Fruit fly (Drosophila melanogaster): Measurements from ENCODE around the gene Unc-76.
A peak's percentile ranks its signal among the peaks of the same experiment; 100 is the strongest.

Unc-76 gene

DNA sequence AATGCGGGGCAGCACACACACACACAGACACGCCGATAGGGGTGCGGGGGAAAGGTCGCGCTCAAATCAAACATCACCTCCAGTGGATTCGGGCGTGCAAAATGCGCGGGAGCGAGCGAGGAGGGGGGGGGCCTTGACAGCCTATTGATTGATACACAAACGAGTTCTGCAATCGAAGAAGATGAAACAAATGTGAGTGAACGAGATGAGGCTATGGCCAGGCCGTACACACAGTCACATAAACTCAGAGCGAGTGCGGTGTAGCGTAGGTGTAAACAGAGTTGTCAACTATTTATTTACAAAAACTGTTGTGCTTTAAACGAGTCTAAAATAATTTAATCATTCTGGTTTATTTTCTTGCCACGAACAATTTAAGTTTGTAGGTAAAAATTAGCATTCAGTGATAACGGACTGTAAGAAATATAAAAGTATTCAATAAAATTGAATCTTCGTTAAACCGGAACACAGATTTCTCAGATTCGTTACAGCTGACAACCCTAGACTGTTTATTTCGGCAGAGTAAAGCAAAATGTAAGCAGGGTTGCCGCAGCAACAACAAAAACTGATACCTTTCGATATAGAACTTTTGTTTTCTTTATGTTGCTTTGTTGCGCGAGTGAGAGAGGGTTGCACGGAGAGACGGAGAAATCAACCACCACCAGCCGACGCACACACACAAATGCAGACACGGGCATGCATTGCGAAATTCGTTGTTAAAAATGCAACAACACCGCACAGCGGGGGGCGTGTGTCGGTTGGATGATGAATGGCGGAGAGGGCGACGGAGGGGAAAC is 54.8 kb downstream of the Unc-76 start:
- TF ChIP-seq Hnf4 (GFP tag; optimal IDR thresholded peaks at IDR 0.05) (peak; percentile 83), Dif (GFP tag; optimal IDR thresholded peaks at IDR 0.05; ENCODE audit: partially characterized antibody) (peak; percentile 57), psq (GFP tag; optimal IDR thresholded peaks at IDR 0.05) (peak; percentile 89), br (GFP tag; optimal IDR thresholded peaks at IDR 0.05) (peak; percentile 91), Abd-B (GFP tag; optimal IDR thresholded peaks at IDR 0.05) (no peak), sv (GFP tag; optimal IDR thresholded peaks at IDR 0.05) (peak; percentile 77), usp (GFP tag; optimal IDR thresholded peaks at IDR 0.05) (no peak), Jra (GFP tag; optimal IDR thresholded peaks at IDR 0.05) (peak; percentile 87), rgr (GFP tag; optimal IDR thresholded peaks at IDR 0.05) (peak; percentile 92), ey (GFP tag; optimal IDR thresholded peaks at IDR 0.05) (peak; percentile 95), dmrt93B (GFP tag; optimal IDR thresholded peaks at IDR 0.05) (peak; percentile 93), Rel (GFP tag; optimal IDR thresholded peaks at IDR 0.05) (peak; percentile 64), Rel (tag; optimal IDR thresholded peaks at IDR 0.05) (peak; percentile 93), Vsx2 (GFP tag; optimal IDR thresholded peaks at IDR 0.05; ENCODE audit: partially characterized antibody) (peak; percentile 68), foxo (GFP tag; optimal IDR thresholded peaks at IDR 0.05) (peak; percentile 37 to 94), h (GFP tag; optimal IDR thresholded peaks at IDR 0.05) (peak; percentile 95), HLH106 (tag; optimal IDR thresholded peaks at IDR 0.05) (peak; percentile 96), Hr83 (GFP tag; optimal IDR thresholded peaks at IDR 0.05; ENCODE audit: poor library complexity, severe bottlenecking) (peak; percentile 37), Dfd (GFP tag; optimal IDR thresholded peaks at IDR 0.05) (peak; percentile 40), jim (GFP tag; optimal IDR thresholded peaks at IDR 0.05) (peak; percentile 82), fru (GFP tag; optimal IDR thresholded peaks at IDR 0.05) (peak; percentile 94), GATAd (GFP tag; optimal IDR thresholded peaks at IDR 0.05) (no peak), dsf (GFP tag; optimal IDR thresholded peaks at IDR 0.05; ENCODE audit: borderline replicate concordance) (peak; percentile 70), CG9705 (GFP tag; optimal IDR thresholded peaks at IDR 0.05) (peak; percentile 94), Myc (optimal IDR thresholded peaks at IDR 0.05) (no peak), woc (GFP tag; optimal IDR thresholded peaks at IDR 0.05) (peak; percentile 88), Sp1 (GFP tag; optimal IDR thresholded peaks at IDR 0.05) (peak; percentile 96), N (GFP tag; optimal IDR thresholded peaks at IDR 0.05) (no peak), CrebA (GFP tag; optimal IDR thresholded peaks at IDR 0.05; ENCODE audit: borderline replicate concordance) (peak; percentile 66), sage (GFP tag; optimal IDR thresholded peaks at IDR 0.05) (peak; percentile 83), Hr78 (GFP tag; optimal IDR thresholded peaks at IDR 0.05) (no peak), brk (GFP tag; optimal IDR thresholded peaks at IDR 0.05) (peak; percentile 80), lola (GFP tag; optimal IDR thresholded peaks at IDR 0.05) (no peak), tai (GFP tag; optimal IDR thresholded peaks at IDR 0.05) (peak; percentile 87), CG32264 (GFP tag; optimal IDR thresholded peaks at IDR 0.05) (peak; percentile 58), OdsH (GFP tag; optimal IDR thresholded peaks at IDR 0.05) (peak; percentile 92), Mio (GFP tag; optimal IDR thresholded peaks at IDR 0.05) (peak; percentile 52), pan (optimal IDR thresholded peaks at IDR 0.05) (no peak), dl (GFP tag; optimal IDR thresholded peaks at IDR 0.05; ENCODE audit: insufficient read depth in 1 of 2, partially characterized antibody in 2 of 2) (peak in 1 of 2 experiments; percentile 55)

DNA sequence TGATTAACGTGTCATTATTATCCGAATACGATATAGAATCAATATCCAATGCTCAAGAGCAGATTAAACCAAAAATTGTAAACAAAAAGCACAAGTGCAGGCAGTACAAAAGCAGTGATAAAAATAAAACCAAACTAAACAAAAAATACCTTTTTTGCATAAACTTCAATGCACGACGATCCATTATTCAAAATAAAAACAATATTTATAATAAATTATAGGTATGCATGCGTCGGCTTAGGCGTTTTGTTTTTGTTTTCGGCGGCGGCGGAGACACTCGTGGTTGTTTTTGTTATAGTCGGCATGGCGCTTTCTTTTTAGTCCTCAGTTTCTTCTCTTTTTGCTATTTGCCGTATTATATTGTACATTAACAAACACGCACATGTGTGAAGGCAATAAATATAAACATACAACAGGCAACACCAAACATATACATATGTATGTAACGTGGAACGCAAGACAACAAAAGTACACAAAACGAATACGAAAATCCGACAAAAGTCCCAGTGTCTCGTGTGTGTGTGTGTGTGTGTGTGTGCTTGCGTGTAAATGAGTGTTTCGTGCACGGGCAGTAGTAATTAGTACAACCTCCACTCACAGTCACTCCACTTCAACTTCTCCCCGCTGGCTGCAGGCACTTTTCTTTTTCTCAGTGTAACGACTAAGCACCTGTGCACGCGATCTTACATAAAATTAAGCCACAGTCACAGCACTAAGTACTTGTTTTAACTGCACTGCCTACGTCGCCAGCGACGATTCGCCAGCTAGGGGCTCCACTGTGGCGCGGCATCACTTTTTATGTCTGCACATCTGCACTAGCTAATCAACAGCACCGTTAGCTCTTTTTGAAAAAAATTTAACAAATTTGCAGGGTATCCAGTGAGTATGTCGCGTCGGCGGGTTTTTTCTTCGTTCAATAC is 55.7 kb downstream of the Unc-76 start:
- TF ChIP-seq dmrt93B (GFP tag; optimal IDR thresholded peaks at IDR 0.05), result no peak
- no peak for TF ChIP-seq Hr83 (GFP tag; optimal IDR thresholded peaks at IDR 0.05; ENCODE audit: poor library complexity, severe bottlenecking)
- TF ChIP-seq Mio (GFP tag; optimal IDR thresholded peaks at IDR 0.05), result no peak
- peak; percentile 52 for TF ChIP-seq Dfd (GFP tag; optimal IDR thresholded peaks at IDR 0.05)
- no peak for TF ChIP-seq Hr78 (GFP tag; optimal IDR thresholded peaks at IDR 0.05)
- TF ChIP-seq jim (GFP tag; optimal IDR thresholded peaks at IDR 0.05), result no peak
- TF ChIP-seq psq (GFP tag; optimal IDR thresholded peaks at IDR 0.05), result no peak
- no peak for TF ChIP-seq CG9705 (GFP tag; optimal IDR thresholded peaks at IDR 0.05)
- TF ChIP-seq HLH106 (tag; optimal IDR thresholded peaks at IDR 0.05), result no peak
- TF ChIP-seq ey (GFP tag; optimal IDR thresholded peaks at IDR 0.05), result peak; percentile 42
- peak; percentile 45 for TF ChIP-seq fru (GFP tag; optimal IDR thresholded peaks at IDR 0.05)
- no peak for TF ChIP-seq lola (GFP tag; optimal IDR thresholded peaks at IDR 0.05)
- no peak for TF ChIP-seq dl (GFP tag; optimal IDR thresholded peaks at IDR 0.05; ENCODE audit: insufficient read depth in 1 of 2, partially characterized antibody in 2 of 2)
- no peak for TF ChIP-seq Dif (GFP tag; optimal IDR thresholded peaks at IDR 0.05; ENCODE audit: partially characterized antibody)
- no peak for TF ChIP-seq CrebA (GFP tag; optimal IDR thresholded peaks at IDR 0.05; ENCODE audit: borderline replicate concordance)
- TF ChIP-seq Sp1 (GFP tag; optimal IDR thresholded peaks at IDR 0.05), result no peak
- TF ChIP-seq br (GFP tag; optimal IDR thresholded peaks at IDR 0.05), result no peak
- no peak for TF ChIP-seq Jra (GFP tag; optimal IDR thresholded peaks at IDR 0.05)
- no peak for TF ChIP-seq brk (GFP tag; optimal IDR thresholded peaks at IDR 0.05)
- TF ChIP-seq sage (GFP tag; optimal IDR thresholded peaks at IDR 0.05), result no peak
- no peak for TF ChIP-seq pan (optimal IDR thresholded peaks at IDR 0.05)
- no peak for TF ChIP-seq rgr (GFP tag; optimal IDR thresholded peaks at IDR 0.05)
- TF ChIP-seq foxo (GFP tag; optimal IDR thresholded peaks at IDR 0.05), result peak in 1 of 2 experiments; percentile 59
- TF ChIP-seq Abd-B (GFP tag; optimal IDR thresholded peaks at IDR 0.05), result no peak
- no peak for TF ChIP-seq Rel (GFP tag; optimal IDR thresholded peaks at IDR 0.05)
- TF ChIP-seq Rel (tag; optimal IDR thresholded peaks at IDR 0.05), result peak; percentile 89
- TF ChIP-seq woc (GFP tag; optimal IDR thresholded peaks at IDR 0.05), result no peak
- no peak for TF ChIP-seq N (GFP tag; optimal IDR thresholded peaks at IDR 0.05)
- TF ChIP-seq Hnf4 (GFP tag; optimal IDR thresholded peaks at IDR 0.05), result no peak
